Fruit fly (Drosophila melanogaster) whole organism, embryonic: ENCODE measurements around the gene Rab3-GAP.
A peak's percentile ranks its signal among the peaks of the same experiment; 100 is the strongest.

Source experiments
- Adf1 ChIP-seq: fragments of 200-800 bp; sonication (Bioruptor generic); IDR thresholded peaks from 2 replicates; pipeline ENCODE4 v1.3.6; 2022; ENCODE audit warnings: missing biosample characterization, missing genetic modification characterization
- CG10565 ChIP-seq: fragments of 200-800 bp; sonication (Bioruptor generic); optimal IDR thresholded peaks from 3 replicates; lab custom pipeline; 2016; ENCODE audit warnings: missing biosample characterization, mild to moderate bottlenecking, missing genetic modification characterization
- CG11247 ChIP-seq: fragments of 200-800 bp; sonication (Bioruptor generic); IDR thresholded peaks from 2 replicates; pipeline ENCODE4 v1.3.6; 2022; ENCODE audit warnings: missing biosample characterization, missing genetic modification characterization
- CG11695 ChIP-seq: fragments of 200-800 bp; sonication (Bioruptor generic); IDR thresholded peaks from 3 replicates; pipeline ENCODE4 v1.3.6; 2022; ENCODE audit warnings: missing biosample characterization, missing genetic modification characterization
- CG12104 ChIP-seq: fragments of 200-800 bp; sonication (Bioruptor generic); optimal IDR thresholded peaks from 3 replicates; lab custom pipeline; 2016; ENCODE audit warnings: missing biosample characterization, missing genetic modification characterization
- CG13123 ChIP-seq: fragments of 200-800 bp; sonication (Bioruptor generic); optimal IDR thresholded peaks from 2 replicates; lab custom pipeline; 2016; ENCODE audit warnings: missing biosample characterization, missing genetic modification characterization
- CG13424 ChIP-seq: fragments of 200-800 bp; sonication (Bioruptor generic); optimal IDR thresholded peaks from 2 replicates; lab custom pipeline; 2019; ENCODE audit warnings: missing biosample characterization, mild to moderate bottlenecking, missing genetic modification characterization, moderate library complexity
- CG14014 ChIP-seq: fragments of 200-800 bp; sonication (Bioruptor generic); IDR thresholded peaks from 2 replicates; pipeline ENCODE4 v1.3.6; 2022; ENCODE audit warnings: missing biosample characterization, missing genetic modification characterization
- CG14050 ChIP-seq: fragments of 200-800 bp; sonication (Bioruptor generic); IDR thresholded peaks from 3 replicates; pipeline ENCODE4 v1.3.6; 2022; ENCODE audit warnings: missing biosample characterization, missing genetic modification characterization
- CG14860 ChIP-seq: fragments of 200-800 bp; sonication (Bioruptor generic); IDR thresholded peaks from 3 replicates; pipeline ENCODE4 v1.3.6; 2022; ENCODE audit warnings: missing biosample characterization, missing genetic modification characterization; ENCODE audit not compliant: partially characterized antibody
- CG15269 ChIP-seq: fragments of 200-800 bp; sonication (Bioruptor generic); optimal IDR thresholded peaks from 2 replicates; lab custom pipeline; 2018; ENCODE audit warnings: missing biosample characterization, mild to moderate bottlenecking, missing genetic modification characterization, moderate library complexity
- CG15601 ChIP-seq: fragments of 200-800 bp; sonication (Bioruptor generic); optimal IDR thresholded peaks from 3 replicates; lab custom pipeline; 2019; ENCODE audit warnings: missing biosample characterization, mild to moderate bottlenecking, missing genetic modification characterization, moderate library complexity
- CG17568 ChIP-seq: fragments of 200-800 bp; sonication (Bioruptor generic); optimal IDR thresholded peaks from 2 replicates; lab custom pipeline; 2018; ENCODE audit warnings: missing biosample characterization, mild to moderate bottlenecking, missing genetic modification characterization, moderate library complexity
- CG1832 ChIP-seq: fragments of 200-800 bp; sonication (Bioruptor generic); optimal IDR thresholded peaks from 2 replicates; lab custom pipeline; 2017; ENCODE audit warnings: missing biosample characterization, mild to moderate bottlenecking, missing genetic modification characterization, inconsistent platforms
- CG18599 ChIP-seq: fragments of 200-800 bp; sonication (Bioruptor generic); optimal IDR thresholded peaks from 3 replicates; lab custom pipeline; 2017; ENCODE audit warnings: missing biosample characterization, missing genetic modification characterization, mild to moderate bottlenecking, moderate library complexity, missing genetic modification reagents
- CG18619 ChIP-seq: fragments of 200-800 bp; sonication (Bioruptor generic); optimal IDR thresholded peaks from 3 replicates; lab custom pipeline; 2017; ENCODE audit warnings: missing biosample characterization, mild to moderate bottlenecking, missing genetic modification characterization
- CG4282 ChIP-seq: fragments of 200-800 bp; sonication (Bioruptor generic); optimal IDR thresholded peaks from 2 replicates; lab custom pipeline; 2016; ENCODE audit warnings: missing biosample characterization, missing genetic modification characterization
- CG4404 ChIP-seq: fragments of 200-800 bp; sonication (Bioruptor generic); IDR thresholded peaks from 2 replicates; pipeline ENCODE4 v1.3.6; 2022; ENCODE audit warnings: missing biosample characterization, missing genetic modification characterization
- CG5953 ChIP-seq: fragments of 200-800 bp; sonication (Bioruptor generic); IDR thresholded peaks from 2 replicates; pipeline ENCODE4 v1.3.6; 2022; ENCODE audit warnings: missing biosample characterization, missing genetic modification characterization
- CG6689 ChIP-seq: fragments of 200-800 bp; sonication (Bioruptor generic); IDR thresholded peaks from 2 replicates; pipeline ENCODE4 v1.3.6; 2022; ENCODE audit warnings: missing biosample characterization, missing genetic modification characterization
- CG6765 ChIP-seq: fragments of 200-800 bp; sonication (Bioruptor generic); optimal IDR thresholded peaks from 3 replicates; lab custom pipeline; 2017; ENCODE audit warnings: missing biosample characterization, mild to moderate bottlenecking, missing genetic modification characterization
- CG7556 ChIP-seq: fragments of 200-800 bp; sonication (Bioruptor generic); optimal IDR thresholded peaks from 2 replicates; lab custom pipeline; 2017; ENCODE audit warnings: missing biosample characterization, mild to moderate bottlenecking, missing genetic modification characterization
- CG8290 ChIP-seq, 3 experiments: fragments of 200-800 bp; sonication (Bioruptor generic); optimal IDR thresholded peaks; 2 replicates each; lab custom pipeline; 2016 to 2019; ENCODE audit warnings: missing biosample characterization in 3 of 3, missing genetic modification characterization in 3 of 3, mild to moderate bottlenecking in 2 of 3, moderate library complexity in 1 of 3
- CG8359 ChIP-seq: fragments of 200-800 bp; sonication (Bioruptor generic); optimal IDR thresholded peaks from 2 replicates; lab custom pipeline; 2017; ENCODE audit warnings: missing biosample characterization, mild to moderate bottlenecking, missing genetic modification characterization, borderline replicate concordance
- Dip2 ChIP-seq: fragments of 200-800 bp; sonication (Bioruptor generic); IDR thresholded peaks from 2 replicates; pipeline ENCODE4 v1.3.6; 2022; ENCODE audit warnings: missing biosample characterization, missing genetic modification characterization
- Fer2 ChIP-seq: fragments of 200-800 bp; sonication (Bioruptor generic); optimal IDR thresholded peaks from 2 replicates; lab custom pipeline; 2018; ENCODE audit warnings: missing biosample characterization, mild to moderate bottlenecking, missing genetic modification characterization, moderate library complexity
- Hand ChIP-seq: fragments of 200-800 bp; sonication (Bioruptor generic); optimal IDR thresholded peaks from 2 replicates; lab custom pipeline; 2017; ENCODE audit warnings: mild to moderate bottlenecking, missing biosample characterization, missing genetic modification reagents, missing genetic modification characterization
- Nf-YA ChIP-seq: fragments of 200-800 bp; sonication (Bioruptor generic); IDR thresholded peaks from 2 replicates; pipeline ENCODE4 v1.3.6; 2022; ENCODE audit warnings: missing biosample characterization, missing genetic modification characterization
- Scr ChIP-seq: fragments of 200-800 bp; sonication (Bioruptor generic); IDR thresholded peaks from 2 replicates; pipeline ENCODE4 v1.3.6; 2022; ENCODE audit warnings: missing biosample characterization, missing genetic modification characterization; ENCODE audit not compliant: partially characterized antibody
- Spps ChIP-seq: fragments of 200-800 bp; sonication (Bioruptor generic); optimal IDR thresholded peaks from 2 replicates; lab custom pipeline; 2018; ENCODE audit warnings: missing biosample characterization, mild to moderate bottlenecking, missing genetic modification characterization
- Xbp1 ChIP-seq: fragments of 200-800 bp; sonication (Bioruptor generic); optimal IDR thresholded peaks from 3 replicates; lab custom pipeline; 2016; ENCODE audit warnings: missing biosample characterization, mild to moderate bottlenecking, missing genetic modification characterization
- ab ChIP-seq: fragments of 200-800 bp; sonication (Bioruptor generic); optimal IDR thresholded peaks from 2 replicates; lab custom pipeline; 2016; ENCODE audit warnings: missing biosample characterization, missing genetic modification characterization
- br ChIP-seq: fragments of >200 bp; optimal IDR thresholded peaks from 2 replicates; lab custom pipeline; 2017
- ems ChIP-seq: fragments of 200-800 bp; sonication (Bioruptor generic); optimal IDR thresholded peaks from 3 replicates; lab custom pipeline; 2016; ENCODE audit warnings: missing biosample characterization, missing genetic modification characterization
- her ChIP-seq: fragments of 200-800 bp; sonication (Bioruptor generic); optimal IDR thresholded peaks from 2 replicates; lab custom pipeline; 2016; ENCODE audit warnings: missing biosample characterization, missing genetic modification characterization
- ind ChIP-seq: fragments of 200-800 bp; sonication (Bioruptor generic); optimal IDR thresholded peaks from 3 replicates; lab custom pipeline; 2016; ENCODE audit warnings: missing biosample characterization, missing genetic modification characterization
- jigr1 ChIP-seq: fragments of 200-800 bp; sonication (Bioruptor generic); IDR thresholded peaks from 3 replicates; pipeline ENCODE4 v1.3.6; 2022; ENCODE audit warnings: missing biosample characterization, missing genetic modification characterization
- nmo ChIP-seq: fragments of 200-800 bp; sonication (Bioruptor generic); optimal IDR thresholded peaks from 2 replicates; lab custom pipeline; 2018; ENCODE audit warnings: missing biosample characterization, mild to moderate bottlenecking, missing genetic modification characterization, moderate library complexity
- oc ChIP-seq: fragments of 200-800 bp; sonication (Bioruptor generic); optimal IDR thresholded peaks from 2 replicates; lab custom pipeline; 2018; ENCODE audit warnings: missing biosample characterization, mild to moderate bottlenecking, missing genetic modification characterization, moderate library complexity
- row ChIP-seq: fragments of 200-800 bp; sonication (Bioruptor generic); IDR thresholded peaks from 3 replicates; pipeline ENCODE4 v1.3.6; 2022; ENCODE audit warnings: missing biosample characterization, missing genetic modification characterization
- scrt ChIP-seq: fragments of 200-800 bp; sonication (Bioruptor generic); optimal IDR thresholded peaks from 2 replicates; lab custom pipeline; 2018; ENCODE audit warnings: missing biosample characterization, mild to moderate bottlenecking, missing genetic modification characterization, moderate library complexity
- seq ChIP-seq: fragments of 200-800 bp; sonication (Bioruptor generic); IDR thresholded peaks from 2 replicates; pipeline ENCODE4 v1.3.6; 2022; ENCODE audit warnings: missing biosample characterization, missing genetic modification characterization
- sim ChIP-seq: fragments of 200-800 bp; sonication (Bioruptor generic); IDR thresholded peaks from 2 replicates; pipeline ENCODE4 v1.3.6; 2022; ENCODE audit warnings: missing biosample characterization, missing genetic modification characterization
- sna ChIP-seq: fragments of 200-800 bp; sonication (Bioruptor generic); IDR thresholded peaks from 2 replicates; pipeline ENCODE4 v1.3.6; 2022; ENCODE audit warnings: missing biosample characterization, missing genetic modification characterization; ENCODE audit not compliant: partially characterized antibody
- tx ChIP-seq: fragments of 200-800 bp; sonication (Bioruptor generic); optimal IDR thresholded peaks from 2 replicates; lab custom pipeline; 2016; ENCODE audit warnings: missing biosample characterization, missing genetic modification characterization
- unc-4 ChIP-seq: fragments of 200-800 bp; sonication (Bioruptor generic); IDR thresholded peaks from 2 replicates; pipeline ENCODE4 v1.3.6; 2022; ENCODE audit warnings: missing biosample characterization, missing genetic modification characterization; ENCODE audit not compliant: partially characterized antibody
- unpg ChIP-seq: fragments of 200-800 bp; sonication (Bioruptor generic); optimal IDR thresholded peaks from 3 replicates; lab custom pipeline; 2018; ENCODE audit warnings: missing biosample characterization, mild to moderate bottlenecking, missing genetic modification characterization, moderate library complexity

Rab3-GAP gene

DNA sequence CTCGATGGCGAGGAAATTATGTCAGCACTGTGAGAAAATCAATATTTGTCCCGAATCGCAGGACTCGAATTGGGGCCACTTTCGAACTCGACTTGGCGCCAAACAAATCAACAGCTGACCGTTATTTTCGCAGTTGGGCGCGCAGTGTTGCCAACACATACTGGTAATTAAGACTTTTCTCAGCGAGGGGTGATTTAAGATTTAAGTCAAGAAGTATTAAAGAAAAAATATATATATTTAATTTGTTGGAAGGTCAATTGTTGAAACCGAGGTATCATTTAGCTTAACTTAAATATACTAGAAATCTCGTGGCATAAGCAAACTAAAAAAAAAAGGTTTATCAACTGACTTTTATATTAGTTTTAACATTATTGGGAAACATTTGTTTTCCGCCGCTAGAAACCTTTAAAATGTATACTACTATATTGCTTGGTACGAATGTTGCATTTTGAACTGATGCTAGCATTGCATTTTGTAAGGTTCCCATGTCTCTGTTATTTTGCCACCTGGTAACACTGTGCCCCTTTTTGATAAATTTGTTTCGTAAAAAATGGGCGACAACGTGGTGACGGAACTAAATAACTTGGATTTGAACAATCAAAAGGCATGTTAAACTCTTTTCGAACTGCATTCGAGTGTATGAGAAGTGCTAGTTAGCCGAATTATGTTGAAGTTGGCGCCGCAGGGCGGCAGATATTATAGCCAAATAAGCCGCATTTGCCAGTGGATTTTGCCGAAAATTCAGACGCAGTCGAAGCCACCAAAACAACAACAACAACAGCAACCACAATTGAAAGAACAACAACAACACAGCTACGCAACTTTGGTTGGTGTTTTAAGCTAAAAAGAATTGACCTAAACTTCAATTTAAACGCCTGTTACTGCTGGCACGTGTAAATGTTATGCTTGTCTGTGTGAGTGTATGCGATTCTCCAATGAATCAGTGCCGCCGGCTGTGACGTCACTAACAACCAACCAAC, 40.5 kb upstream of the Rab3-GAP start, which contains the start of the genes Patsas and ThrRS (continued):
- TF ChIP-seq CG6765 (peak; percentile 43), CG14860 (no peak), CG18619 (GFP tag; lab: Kevin White, UChicago) (peak; percentile 80), jigr1 (peak; percentile 80), Hand (peak; percentile 71), CG8359 (GFP tag; lab: Kevin White, UChicago) (peak; percentile 14), Dip2 (peak; percentile 32; the same call in 1 of the 2 replicates), ab (GFP tag; lab: Kevin White, UChicago) (peak; percentile 60), Spps (tag; lab: Kevin White, UChicago) (peak; percentile 75), scrt (GFP tag; lab: Kevin White, UChicago) (peak; percentile 75), CG11695 (peak; percentile 77; the same call in 2 of the 3 replicates), CG7556 (GFP tag; lab: Kevin White, UChicago) (peak; percentile 81), CG15269 (tag; lab: Kevin White, UChicago) (peak; percentile 90), Fer2 (peak; percentile 84), ems (GFP tag; lab: Kevin White, UChicago) (peak; percentile 74), CG17568 (GFP tag; lab: Kevin White, UChicago) (no peak), Xbp1 (GFP tag; lab: Kevin White, UChicago) (peak; percentile 92), oc (tag; lab: Kevin White, UChicago) (no peak), CG4282 (peak; percentile 19), br (lab: Kevin White, UChicago) (no peak), her (GFP tag; lab: Kevin White, UChicago) (peak; percentile 7), CG4404 (GFP tag; lab: Robert Waterston, UW) (peak; percentile 86), CG1832 (GFP tag; lab: Kevin White, UChicago) (no peak), unpg (GFP tag; lab: Kevin White, UChicago) (peak; percentile 91), sim (GFP tag; lab: Robert Waterston, UW) (0 out of 2 replicates have a peak, but pooled peaks have one; percentile 47), Adf1 (peak; percentile 52), CG14050 (GFP tag; lab: Robert Waterston, UW) (peak; percentile 71), CG14014 (GFP tag; lab: Robert Waterston, UW) (peak; percentile 85), ind (GFP tag; lab: Kevin White, UChicago) (peak; percentile 82), CG8290 (GFP tag; optimal IDR thresholded peaks at IDR 0.05; lab: Kevin White, UChicago) (peak; percentile 78), CG8290 (tag; optimal IDR thresholded peaks at IDR 0.05; lab: Kevin White, UChicago) (no peak), Nf-YA (peak; percentile 64), sna (GFP tag; lab: Robert Waterston, UW) (no peak), Scr (GFP tag; lab: Robert Waterston, UW) (no peak), row (GFP tag; lab: Robert Waterston, UW) (peak; percentile 95), CG13424 (tag; lab: Kevin White, UChicago) (peak; percentile 91), CG18599 (GFP tag; lab: Kevin White, UChicago) (peak; percentile 91), seq (GFP tag; lab: Robert Waterston, UW) (peak; percentile 82), tx (GFP tag; lab: Kevin White, UChicago) (peak; percentile 72), CG12104 (GFP tag; lab: Kevin White, UChicago) (peak; percentile 80), nmo (peak; percentile 94), CG10565 (GFP tag; lab: Kevin White, UChicago) (peak; percentile 31), CG5953 (GFP tag; lab: Robert Waterston, UW) (peak; percentile 65), CG6689 (peak; percentile 89), CG13123 (GFP tag; lab: Kevin White, UChicago) (peak; percentile 63), CG11247 (GFP tag; lab: Robert Waterston, UW) (peak; percentile 70), unc-4 (GFP tag; lab: Robert Waterston, UW) (no peak), CG15601 (tag; lab: Kevin White, UChicago) (peak; percentile 83)
